Fruit fly (Drosophila melanogaster) whole organism, pupa: ENCODE results near the gene CG32023.

Source experiments
- CG10348 ChIP-seq: fragments of 200-800 bp; sonication (Bioruptor generic); IDR thresholded peaks from 2 replicates; pipeline ENCODE4 v1.3.6; 2022; ENCODE audit warnings: missing biosample characterization, missing genetic modification characterization
- CG14655 ChIP-seq: fragments of 200-800 bp; sonication (Bioruptor generic); optimal IDR thresholded peaks from 3 replicates; lab custom pipeline; 2017; ENCODE audit warnings: mild to moderate bottlenecking, missing biosample characterization, missing genetic modification reagents, missing genetic modification characterization
- CG8301 ChIP-seq: fragments of 200-800 bp; sonication (Bioruptor generic); optimal IDR thresholded peaks from 2 replicates; lab custom pipeline; 2018; ENCODE audit warnings: missing biosample characterization, mild to moderate bottlenecking, missing genetic modification characterization
- CG9948 ChIP-seq: fragments of 200-800 bp; sonication (Bioruptor generic); optimal IDR thresholded peaks from 2 replicates; lab custom pipeline; 2018; ENCODE audit warnings: missing biosample characterization, mild to moderate bottlenecking, missing genetic modification characterization, moderate library complexity
- gl ChIP-seq: fragments of 200-800 bp; sonication (Bioruptor generic); optimal IDR thresholded peaks from 2 replicates; lab custom pipeline; 2018; ENCODE audit warnings: missing biosample characterization, mild to moderate bottlenecking, missing genetic modification characterization

DNA sequence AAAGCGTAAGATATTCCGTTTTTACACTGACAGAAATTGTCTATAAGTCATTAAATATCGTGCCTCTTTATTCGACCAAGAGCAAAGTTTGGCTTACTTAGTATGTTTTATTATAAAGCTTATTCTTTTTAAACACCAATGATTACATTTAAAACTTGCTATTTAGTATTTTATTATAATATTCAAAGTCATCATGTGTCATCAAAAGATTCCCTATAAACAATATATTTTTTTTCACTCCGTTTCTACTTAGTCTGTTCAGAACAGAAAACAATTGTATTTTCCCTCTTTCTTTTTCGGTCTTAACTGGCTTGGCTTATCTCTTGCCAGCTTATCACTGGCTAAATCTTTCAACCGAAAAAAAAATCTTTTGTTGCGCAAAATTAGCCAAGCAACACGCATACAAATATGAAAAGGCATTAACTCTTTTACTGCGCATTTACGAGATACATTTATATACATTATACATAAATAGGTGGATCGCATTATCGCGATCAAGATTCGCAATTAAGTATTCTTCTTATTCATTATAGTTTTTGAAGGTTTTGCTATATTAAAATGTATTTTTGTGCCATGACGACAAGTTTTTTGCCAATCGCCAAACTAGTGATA lies 26.6 kb downstream of the CG32023 start:
- TF ChIP-seq CG14655 (GFP tag; lab: Kevin White, UChicago), result no peak
- no peak for TF ChIP-seq CG8301 (tag; lab: Kevin White, UChicago)
- TF ChIP-seq gl (tag; lab: Kevin White, UChicago), result no peak
- no peak for TF ChIP-seq CG9948 (tag; lab: Kevin White, UChicago)
- no peak for TF ChIP-seq CG10348 (GFP tag; lab: Robert Waterston, UW)
